Fruit fly (Drosophila melanogaster) whole organism: ENCODE data around the gene CenB1A.

ENCODE experiments used
- CG8478 ChIP-seq: fragments of >200 bp; optimal IDR thresholded peaks from 2 replicates; lab custom pipeline; 2018; ENCODE audit warnings: inconsistent platforms
- Dll ChIP-seq: fragments of >200 bp; optimal IDR thresholded peaks from 2 replicates; lab custom pipeline; 2017
- EcR ChIP-seq, 2 experiments: fragments of >200 bp; optimal IDR thresholded peaks; 2 replicates each; lab custom pipeline; 2017; ENCODE audit warnings: missing biosample characterization in 2 of 2, missing genetic modification characterization in 2 of 2, missing genetic modification reagents in 2 of 2
- pan ChIP-seq: fragments of >200 bp; optimal IDR thresholded peaks from 2 replicates; lab custom pipeline; 2017
- psq ChIP-seq: fragments of >200 bp; optimal IDR thresholded peaks from 2 replicates; lab custom pipeline; 2017
- usp ChIP-seq: fragments of >200 bp; optimal IDR thresholded peaks from 2 replicates; lab custom pipeline; 2017; ENCODE audit warnings: missing biosample characterization, missing genetic modification characterization, mixed read lengths

Gene CenB1A

dm6 chr3R:23120933-23121332 lies 2.7 kb downstream of the CenB1A start:
- TF ChIP-seq CG8478 (lab: Kevin White, UChicago): no peak
- no peak for TF ChIP-seq Dll (lab: Kevin White, UChicago)
- TF ChIP-seq psq (lab: Kevin White, UChicago): no peak
- TF ChIP-seq pan (lab: Kevin White, UChicago): no peak
- TF ChIP-seq EcR (GFP tag; optimal IDR thresholded peaks at IDR 0.05; lab: Kevin White, UChicago): no peak
- no peak for TF ChIP-seq usp (GFP tag; lab: Kevin White, UChicago)

- no peak for TF ChIP-seq Dll (lab: Kevin White, UChicago)
These were observed 8.2 kb downstream of the CenB1A start, which contains the start of gene CG31365 for dm6 chr3R:23126241-23127022. TSS of gene CG31365 (minus strand) at chr3R:23126422.

dm6 chr3R:23127796-23128195 lies 9.6 kb downstream of the CenB1A start, which contains the start of gene CG31457:
TSS of gene CG31457 (minus strand) at chr3R:23127981.
- TF ChIP-seq Dll (lab: Kevin White, UChicago) (no peak), pan (lab: Kevin White, UChicago) (no peak), CG8478 (lab: Kevin White, UChicago) (no peak), psq (lab: Kevin White, UChicago) (no peak), usp (GFP tag; lab: Kevin White, UChicago) (no peak), EcR (GFP tag; optimal IDR thresholded peaks at IDR 0.05; lab: Kevin White, UChicago) (no peak)

- TF ChIP-seq Dll (lab: Kevin White, UChicago) (no peak), psq (lab: Kevin White, UChicago) (no peak), CG8478 (lab: Kevin White, UChicago) (no peak), EcR (GFP tag; optimal IDR thresholded peaks at IDR 0.05; lab: Kevin White, UChicago) (no peak), usp (GFP tag; lab: Kevin White, UChicago) (no peak), pan (lab: Kevin White, UChicago) (no peak)
These were observed 11.4 kb downstream of the CenB1A start for dm6 chr3R:23129617-23130016.

DNA sequence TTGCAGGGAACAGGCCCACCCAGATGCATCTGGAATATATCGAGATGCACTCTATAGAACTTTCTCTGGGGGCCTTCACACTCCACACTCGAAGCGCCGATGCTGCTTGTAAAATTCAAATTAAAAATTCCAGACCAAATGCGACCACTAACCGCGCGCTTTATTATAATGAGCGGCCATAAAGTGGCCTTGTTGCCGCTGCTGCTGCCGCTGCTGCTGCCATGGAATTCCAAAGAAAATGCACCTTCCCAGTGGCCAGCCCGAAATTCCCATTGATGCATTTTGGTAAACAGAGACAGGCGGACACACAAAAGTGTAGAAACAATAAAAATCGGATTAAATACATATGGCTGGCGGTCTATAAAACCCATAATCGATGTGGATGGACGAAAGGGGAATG lies 12.0 kb downstream of the CenB1A start:
- TF ChIP-seq EcR (GFP tag; optimal IDR thresholded peaks at IDR 0.05; lab: Kevin White, UChicago): no peak
- TF ChIP-seq CG8478 (lab: Kevin White, UChicago): no peak
- no peak for TF ChIP-seq psq (lab: Kevin White, UChicago)
- TF ChIP-seq Dll (lab: Kevin White, UChicago): no peak
- TF ChIP-seq usp (GFP tag; lab: Kevin White, UChicago): no peak
- TF ChIP-seq pan (lab: Kevin White, UChicago): no peak

dm6 chr3R:23130884-23131283 lies 12.7 kb downstream of the CenB1A start:
- TF ChIP-seq Dll (lab: Kevin White, UChicago) (no peak), EcR (GFP tag; optimal IDR thresholded peaks at IDR 0.05; lab: Kevin White, UChicago) (no peak), CG8478 (lab: Kevin White, UChicago) (no peak), psq (lab: Kevin White, UChicago) (no peak), pan (lab: Kevin White, UChicago) (no peak), usp (GFP tag; lab: Kevin White, UChicago) (no peak)

dm6 chr3R:23131341-23131884 lies 13.2 kb downstream of the CenB1A start:
- TF ChIP-seq Dll (lab: Kevin White, UChicago) (no peak), usp (GFP tag; lab: Kevin White, UChicago) (no peak), pan (lab: Kevin White, UChicago) (no peak), EcR (GFP tag; optimal IDR thresholded peaks at IDR 0.05; lab: Kevin White, UChicago) (no peak), psq (lab: Kevin White, UChicago) (no peak), CG8478 (lab: Kevin White, UChicago) (no peak)

DNA sequence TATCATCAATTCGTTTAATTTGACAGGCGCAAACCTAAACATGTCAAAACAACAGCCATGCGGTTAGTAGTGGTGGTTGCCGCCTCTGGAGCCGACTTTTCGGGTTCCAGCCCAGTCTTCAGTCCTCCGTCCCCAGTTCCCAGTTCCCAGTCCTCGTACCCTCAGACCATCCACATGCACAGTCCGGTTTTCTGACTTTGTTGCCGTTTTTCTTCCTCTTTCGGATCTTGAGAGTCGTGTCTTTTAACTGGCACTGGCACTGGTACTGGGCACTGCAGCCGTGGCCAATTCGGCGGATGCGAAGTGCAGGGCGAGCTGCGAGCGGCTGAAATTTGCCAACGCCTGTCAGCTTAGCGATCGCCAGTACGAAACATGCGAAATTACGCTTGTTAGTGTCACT lies 14.1 kb downstream of the CenB1A start:
- TF ChIP-seq Dll (lab: Kevin White, UChicago) (no peak), psq (lab: Kevin White, UChicago) (no peak), CG8478 (lab: Kevin White, UChicago) (no peak), usp (GFP tag; lab: Kevin White, UChicago) (no peak), EcR (GFP tag; optimal IDR thresholded peaks at IDR 0.05; lab: Kevin White, UChicago) (no peak), pan (lab: Kevin White, UChicago) (no peak)

DNA sequence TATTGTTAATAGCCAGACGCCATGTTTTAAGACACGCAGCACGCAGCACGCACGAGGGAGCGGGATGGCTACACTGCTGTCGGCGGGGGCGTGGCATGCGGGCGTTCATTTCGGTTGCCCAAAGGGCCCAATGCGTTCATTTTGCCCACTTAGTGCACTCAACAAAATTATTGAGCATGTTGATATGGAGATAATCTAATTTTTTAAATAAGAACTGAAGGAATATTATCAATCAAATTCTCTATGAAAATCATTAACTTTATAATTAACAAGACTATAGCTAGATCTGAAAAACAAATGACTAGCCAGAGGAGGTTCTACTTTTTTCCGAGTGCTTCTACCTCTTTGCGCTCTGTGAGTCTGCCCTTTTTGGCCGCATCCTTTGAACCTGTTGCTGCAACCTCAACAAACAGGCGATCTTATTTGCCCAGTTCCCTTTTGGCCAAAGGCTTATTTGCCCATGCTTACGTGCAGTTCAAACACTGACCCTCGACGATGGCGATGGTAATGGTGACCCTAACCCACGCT lies 15.2 kb downstream of the CenB1A start:
- TF ChIP-seq CG8478 (lab: Kevin White, UChicago) (no peak), pan (lab: Kevin White, UChicago) (no peak)

- TF ChIP-seq usp (GFP tag; lab: Kevin White, UChicago): no peak
- no peak for TF ChIP-seq Dll (lab: Kevin White, UChicago)
- no peak for TF ChIP-seq EcR (GFP tag; optimal IDR thresholded peaks at IDR 0.05; lab: Kevin White, UChicago)
- no peak for TF ChIP-seq psq (lab: Kevin White, UChicago)
- no peak for TF ChIP-seq pan (lab: Kevin White, UChicago)
- no peak for TF ChIP-seq CG8478 (lab: Kevin White, UChicago)
These were observed 16.5 kb downstream of the CenB1A start for dm6 chr3R:23134690-23135089.

- no peak for TF ChIP-seq Dll (lab: Kevin White, UChicago)
- TF ChIP-seq pan (lab: Kevin White, UChicago): no peak
- TF ChIP-seq psq (lab: Kevin White, UChicago): no peak
- TF ChIP-seq usp (GFP tag; lab: Kevin White, UChicago): no peak
- TF ChIP-seq CG8478 (lab: Kevin White, UChicago): no peak
- TF ChIP-seq EcR (GFP tag; optimal IDR thresholded peaks at IDR 0.05; lab: Kevin White, UChicago): no peak
These were observed 20.2 kb downstream of the CenB1A start for dm6 chr3R:23138439-23138838.
